Fruit fly (Drosophila melanogaster): Measurements from ENCODE around the gene CG13599.
A peak's percentile ranks its signal among the peaks of the same experiment; 100 is the strongest.

The CG13599 gene

dm6 chr3R:23933684-23934575, 2.5 kb downstream of the CG13599 start, which contains the start of gene CG5854 (continued):
- TF ChIP-seq CG30020 (tag; optimal IDR thresholded peaks at IDR 0.05) (peak; percentile 5), slou (GFP tag; optimal IDR thresholded peaks at IDR 0.05) (no peak), Nf-YA (GFP tag; IDR thresholded peaks at IDR 0.05) (peak; percentile 72; the same call in 1 of the 2 replicates), Hand (GFP tag; optimal IDR thresholded peaks at IDR 0.05) (peak; percentile 49), lmd (GFP tag; IDR thresholded peaks at IDR 0.05) (peak; percentile 59), hkb (optimal IDR thresholded peaks at IDR 0.05) (no peak), hkb (GFP tag; IDR thresholded peaks at IDR 0.05) (peak; percentile 87), jigr1 (GFP tag; IDR thresholded peaks at IDR 0.05) (no peak), fu2 (GFP tag; optimal IDR thresholded peaks at IDR 0.05) (peak; percentile 26), twi (tag; optimal IDR thresholded peaks at IDR 0.05) (peak; percentile 15), sob (GFP tag; IDR thresholded peaks at IDR 0.05) (peak; percentile 67), C15 (GFP tag; IDR thresholded peaks at IDR 0.05) (0 out of 3 replicates have a peak, but pooled peaks have one; percentile 58), gce (GFP tag; IDR thresholded peaks at IDR 0.05) (peak; percentile 75), unc-4 (GFP tag; IDR thresholded peaks at IDR 0.05; ENCODE audit: partially characterized antibody) (no peak), CG1602 (GFP tag; optimal IDR thresholded peaks at IDR 0.05) (peak; percentile 39), CG7372 (GFP tag; IDR thresholded peaks at IDR 0.05) (no peak), slbo (GFP tag; IDR thresholded peaks at IDR 0.05) (peak; percentile 65), kay (GFP tag; optimal IDR thresholded peaks at IDR 0.05) (no peak), ci (GFP tag; IDR thresholded peaks at IDR 0.05) (peak; percentile 92), ATbp (GFP tag; optimal IDR thresholded peaks at IDR 0.05) (peak; percentile 92), Poxn (GFP tag; IDR thresholded peaks at IDR 0.05) (no peak), gsb-n (tag; optimal IDR thresholded peaks at IDR 0.05) (peak; percentile 74), Stat92E (GFP tag; optimal IDR thresholded peaks at IDR 0.05) (peak in 1 of 3 experiments; percentile 74), maf-S (GFP tag; optimal IDR thresholded peaks at IDR 0.05) (peak; percentile 42), CG15073 (GFP tag; optimal IDR thresholded peaks at IDR 0.05) (no peak), Lhr (GFP tag; optimal IDR thresholded peaks at IDR 0.05) (peak; percentile 55), grn (GFP tag; optimal IDR thresholded peaks at IDR 0.05) (peak; percentile 52), CG8944 (GFP tag; optimal IDR thresholded peaks at IDR 0.05) (peak; percentile 73), cg (GFP tag; optimal IDR thresholded peaks at IDR 0.05) (no peak), Dp (GFP tag; optimal IDR thresholded peaks at IDR 0.05) (peak; percentile 95), sim (GFP tag; IDR thresholded peaks at IDR 0.05) (peak; percentile 55; the same call in 1 of the 2 replicates), CG2889 (GFP tag; IDR thresholded peaks at IDR 0.05) (0 out of 3 replicates have a peak, but pooled peaks have one; percentile 44), Doc3 (GFP tag; IDR thresholded peaks at IDR 0.05; ENCODE audit: partially characterized antibody) (no peak), B-H1 (GFP tag; IDR thresholded peaks at IDR 0.05) (peak; percentile 45; the same call in 2 of the 3 replicates), HmgZ (tag; optimal IDR thresholded peaks at IDR 0.05) (peak; percentile 52), kah (GFP tag; optimal IDR thresholded peaks at IDR 0.05) (no peak), CG12104 (GFP tag; optimal IDR thresholded peaks at IDR 0.05) (no peak), MBD-R2 (GFP tag; IDR thresholded peaks at IDR 0.05) (peak; percentile 57; the same call in 1 of the 2 replicates), CG14965 (GFP tag; optimal IDR thresholded peaks at IDR 0.05; ENCODE audit: borderline replicate concordance) (no peak), CG10654 (GFP tag; optimal IDR thresholded peaks at IDR 0.05) (peak; percentile 66), pb (GFP tag; optimal IDR thresholded peaks at IDR 0.05) (peak; percentile 68), CG1603 (tag; optimal IDR thresholded peaks at IDR 0.05) (peak; percentile 92), pan (optimal IDR thresholded peaks at IDR 0.05) (no peak), pan (GFP tag; optimal IDR thresholded peaks at IDR 0.05 in 1 of 2, IDR thresholded peaks at IDR 0.05 in 1 of 2) (peak in 1 of 2 experiments; percentile 83), fd3F (GFP tag; optimal IDR thresholded peaks at IDR 0.05) (peak; percentile 21), gt (GFP tag; IDR thresholded peaks at IDR 0.05) (peak; percentile 41; the same call in 1 of the 2 replicates), CG3163 (GFP tag; optimal IDR thresholded peaks at IDR 0.05) (peak; percentile 23), Meics (GFP tag; optimal IDR thresholded peaks at IDR 0.05) (peak; percentile 70), ara (GFP tag; IDR thresholded peaks at IDR 0.05) (peak; percentile 63; the same call in 1 of the 2 replicates)
